Worm (Caenorhabditis elegans) whole organism, young adult: Measurements from ENCODE around the gene fbxb-74.
"Not testable (repeated sequence)": the region's sequence is repeated elsewhere in the genome, so short reads cannot be mapped to it uniquely, and the experiment has no call there.

ENCODE experiments used
- B0336.3 ChIP-seq: fragments of 200-800 bp; sonication (Bioruptor generic); IDR thresholded peaks from 2 replicates; pipeline ENCODE4 v1.3.6; 2022; ENCODE audit warnings: missing genetic modification characterization, missing compliant biosample characterization
- F33H1.4 ChIP-seq: fragments of 200-800 bp; sonication (Bioruptor generic); IDR thresholded peaks from 2 replicates; pipeline ENCODE4 v1.3.6; 2022; ENCODE audit warnings: missing genetic modification reagents, missing genetic modification characterization, missing compliant biosample characterization
- F49E8.2 ChIP-seq: sonication (generic microtip); optimal IDR thresholded peaks from 3 replicates; lab custom pipeline; 2017; ENCODE audit warnings: missing genetic modification characterization, mild to moderate bottlenecking, missing compliant biosample characterization, antibody characterized with exemption, moderate library complexity; ENCODE audit not compliant: insufficient read depth
- F52B5.7 ChIP-seq: sonication (generic microtip); optimal IDR thresholded peaks from 2 replicates; lab custom pipeline; 2016; ENCODE audit warnings: mild to moderate bottlenecking, missing genetic modification characterization, missing compliant biosample characterization
- Y56A3A.18 ChIP-seq: fragments of 200-800 bp; sonication (Bioruptor generic); IDR thresholded peaks from 2 replicates; pipeline ENCODE4 v1.3.6; 2022; ENCODE audit warnings: missing genetic modification reagents, missing genetic modification characterization, missing compliant biosample characterization
- ama-1 ChIP-seq, 3 experiments: fragments of 150-350 bp in 1 of 3; sonication (generic microtip) in 2 of 3; optimal IDR thresholded peaks; 2 replicates each; lab custom pipeline; 2014 to 2018; ENCODE audit warnings: missing biosample characterization in 2 of 3, missing genetic modification characterization in 2 of 3, missing genetic modification reagents in 2 of 3
- aptf-3 ChIP-seq: fragments of 200-800 bp; sonication (Bioruptor generic); IDR thresholded peaks from 2 replicates; pipeline ENCODE4 v1.3.6; 2022; ENCODE audit warnings: missing genetic modification characterization, missing compliant biosample characterization
- bed-1 ChIP-seq: fragments of 200-800 bp; sonication (Bioruptor generic); IDR thresholded peaks from 2 replicates; pipeline ENCODE4 v1.3.6; 2022; ENCODE audit warnings: missing genetic modification reagents, missing genetic modification characterization, missing compliant biosample characterization
- cebp-2 ChIP-seq: fragments of 200-800 bp; sonication (Bioruptor generic); IDR thresholded peaks from 2 replicates; pipeline ENCODE4 v1.3.6; 2022; ENCODE audit warnings: missing genetic modification characterization, missing compliant biosample characterization
- ekl-4 ChIP-seq: fragments of 200-800 bp; sonication (Bioruptor generic); IDR thresholded peaks from 2 replicates; pipeline ENCODE4 v1.3.6; 2022; ENCODE audit warnings: missing genetic modification reagents, missing genetic modification characterization, missing compliant biosample characterization
- him-1 ChIP-seq: sonication (generic microtip); optimal IDR thresholded peaks from 2 replicates; lab custom pipeline; 2016; ENCODE audit warnings: missing genotype, missing genetic modification reagents, missing genetic modification characterization, missing compliant biosample characterization
- hmg-1.2 ChIP-seq: fragments of 200-800 bp; sonication (Bioruptor generic); IDR thresholded peaks from 2 replicates; pipeline ENCODE4 v1.3.6; 2022; ENCODE audit warnings: missing genetic modification reagents, missing genetic modification characterization, missing compliant biosample characterization
- hrde-1 ChIP-seq: sonication (generic microtip); optimal IDR thresholded peaks from 2 replicates; lab custom pipeline; 2016; ENCODE audit warnings: missing genetic modification characterization, mild to moderate bottlenecking, missing compliant biosample characterization, moderate library complexity, missing genotype, missing genetic modification reagents, borderline replicate concordance
- hsf-1 ChIP-seq: fragments of 200-800 bp; sonication (Bioruptor generic); IDR thresholded peaks from 2 replicates; pipeline ENCODE4 v1.3.6; 2022; ENCODE audit warnings: missing genetic modification reagents, missing genetic modification characterization, missing compliant biosample characterization
- lin-54 ChIP-seq: fragments of 200-800 bp; sonication (Bioruptor generic); optimal IDR thresholded peaks from 2 replicates; lab custom pipeline; 2018; ENCODE audit warnings: mild to moderate bottlenecking, missing genetic modification characterization, missing compliant biosample characterization
- lsl-1 ChIP-seq: fragments of 200-800 bp; sonication (Bioruptor generic); optimal IDR thresholded peaks from 2 replicates; lab custom pipeline; 2018; ENCODE audit warnings: mild to moderate bottlenecking, missing genetic modification characterization, moderate library complexity, missing compliant biosample characterization
- madf-6 ChIP-seq: fragments of 200-800 bp; sonication (Bioruptor generic); IDR thresholded peaks from 2 replicates; pipeline ENCODE4 v1.3.6; 2022; ENCODE audit warnings: missing genetic modification reagents, missing genetic modification characterization, missing compliant biosample characterization
- nfyb-1 ChIP-seq: fragments of 200-800 bp; sonication (Bioruptor generic); IDR thresholded peaks from 2 replicates; pipeline ENCODE4 v1.3.6; 2022; ENCODE audit warnings: missing genetic modification reagents, missing genetic modification characterization, missing compliant biosample characterization
- rcor-1 ChIP-seq: fragments of 200-800 bp; sonication (Bioruptor generic); IDR thresholded peaks from 2 replicates; pipeline ENCODE4 v1.3.6; 2022; ENCODE audit warnings: missing genetic modification reagents, missing genetic modification characterization, missing compliant biosample characterization
- repo-1 ChIP-seq: sonication (generic microtip); optimal IDR thresholded peaks from 2 replicates; lab custom pipeline; 2017; ENCODE audit warnings: mild to moderate bottlenecking, missing genetic modification characterization, missing compliant biosample characterization
- snpc-4 ChIP-seq, 5 experiments: fragments of 150-350 bp in 1 of 5; sonication (generic microtip) in 4 of 5; optimal IDR thresholded peaks; 2 replicates each; lab custom pipeline; 2014 to 2018; ENCODE audit warnings: missing genetic modification characterization in 5 of 5, missing biosample characterization in 3 of 5, antibody characterized with exemption in 2 of 5, mild to moderate bottlenecking in 2 of 5, missing compliant biosample characterization in 2 of 5, missing genotype in 2 of 5, moderate library complexity in 2 of 5, missing genetic modification reagents in 1 of 5
- tbp1 ChIP-seq: fragments of 200-800 bp; sonication (Bioruptor generic); optimal IDR thresholded peaks from 2 replicates; lab custom pipeline; 2018; ENCODE audit warnings: mild to moderate bottlenecking, missing genetic modification characterization, missing compliant biosample characterization

Gene fbxb-74

ce11 chrIV:4388854-4389253 is 50.2 kb downstream of the fbxb-74 start (continued):
- TF ChIP-seq hrde-1 (tag; lab: Kevin White, UChicago) (peak; percentile 95), ekl-4 (peak; percentile 74), ama-1 (GFP tag; optimal IDR thresholded peaks at IDR 0.05; lab: Kevin White, UChicago) (peak in 1 of 2 experiments; percentile 49), bed-1 (GFP tag; lab: Robert Waterston, UW) (peak; percentile 28; the same call in 1 of the 2 replicates), hmg-1.2 (peak; percentile 56; the same call in 1 of the 2 replicates), lsl-1 (peak; percentile 54), aptf-3 (GFP tag; lab: Robert Waterston, UW) (0 out of 2 replicates have a peak, but pooled peaks have one; percentile 8), snpc-4 (GFP tag; optimal IDR thresholded peaks at IDR 0.05; lab: Kevin White, UChicago) (peak; percentile 6), snpc-4 (tag; optimal IDR thresholded peaks at IDR 0.05; lab: Kevin White, UChicago) (peak in 2 of 4 experiments; percentile 42 to 53), him-1 (tag; lab: Kevin White, UChicago) (peak; percentile 99), F52B5.7 (tag; lab: Kevin White, UChicago) (peak; percentile 69), nfyb-1 (GFP tag; lab: Robert Waterston, UW) (peak; percentile 74), hsf-1 (GFP tag; lab: Robert Waterston, UW) (peak; percentile 86), tbp1 (peak; percentile 59), cebp-2 (GFP tag; lab: Robert Waterston, UW) (peak; percentile 75; the same call in 1 of the 2 replicates), Y56A3A.18 (GFP tag; lab: Robert Waterston, UW) (peak; percentile 88), rcor-1 (peak; percentile 87; the same call in 1 of the 2 replicates), madf-6 (GFP tag; lab: Robert Waterston, UW) (peak; percentile 87), repo-1 (tag; lab: Kevin White, UChicago) (peak; percentile 32), B0336.3 (peak; percentile 72), F33H1.4 (GFP tag; lab: Robert Waterston, UW) (peak; percentile 57), F49E8.2 (tag; lab: Kevin White, UChicago) (peak; percentile 84), lin-54 (peak; percentile 81)
- TF ChIP-seq ama-1 (optimal IDR thresholded peaks at IDR 0.05; lab: Kevin White, UChicago) = not testable (repeated sequence)
